Worm (Caenorhabditis elegans) whole organism, young adult: ENCODE measurements around the gene C39E9.12.
A peak's percentile ranks its signal among the peaks of the same experiment; 100 is the strongest.

Source experiments
- B0019.2 ChIP-seq: fragments of 200-800 bp; sonication (Bioruptor generic); conservative IDR thresholded peaks from 2 replicates; pipeline ENCODE4 v1.3.6; 2022; ENCODE audit warnings: missing genetic modification reagents, missing genetic modification characterization, missing compliant biosample characterization
- B0336.3 ChIP-seq: fragments of 200-800 bp; sonication (Bioruptor generic); IDR thresholded peaks from 2 replicates; pipeline ENCODE4 v1.3.6; 2022; ENCODE audit warnings: missing genetic modification characterization, missing compliant biosample characterization
- C17E4.6 ChIP-seq: fragments of 200-800 bp; sonication (Bioruptor generic); IDR thresholded peaks from 2 replicates; pipeline ENCODE4 v1.3.6; 2022; ENCODE audit warnings: missing genetic modification reagents, missing genetic modification characterization, missing compliant biosample characterization
- F52B5.7 ChIP-seq: sonication (generic microtip); optimal IDR thresholded peaks from 2 replicates; lab custom pipeline; 2016; ENCODE audit warnings: mild to moderate bottlenecking, missing genetic modification characterization, missing compliant biosample characterization
- F57A8.1 ChIP-seq: fragments of 200-800 bp; sonication (Bioruptor generic); optimal IDR thresholded peaks from 2 replicates; lab custom pipeline; 2018; ENCODE audit warnings: mild to moderate bottlenecking, missing genetic modification characterization, moderate library complexity, missing compliant biosample characterization
- K11D2.4 ChIP-seq: fragments of 200-800 bp; sonication (Bioruptor generic); IDR thresholded peaks from 2 replicates; pipeline ENCODE4 v1.3.6; 2022; ENCODE audit warnings: missing genetic modification reagents, missing genetic modification characterization, missing compliant biosample characterization
- T26A5.8 ChIP-seq: sonication (generic microtip); optimal IDR thresholded peaks from 2 replicates; lab custom pipeline; 2016; ENCODE audit warnings: missing genetic modification characterization, missing compliant biosample characterization
- Y79H2A.3 ChIP-seq: fragments of 200-800 bp; sonication (Bioruptor generic); conservative IDR thresholded peaks from 2 replicates; pipeline ENCODE4 v1.3.6; 2022; ENCODE audit warnings: missing genetic modification reagents, missing genetic modification characterization, missing compliant biosample characterization
- Y95B8A.8 ChIP-seq: fragments of 200-800 bp; sonication (Bioruptor generic); IDR thresholded peaks from 2 replicates; pipeline ENCODE4 v1.3.6; 2022; ENCODE audit warnings: missing genetic modification reagents, missing genetic modification characterization, missing compliant biosample characterization
- ZK185.1 ChIP-seq: sonication (generic microtip); optimal IDR thresholded peaks from 2 replicates; lab custom pipeline; 2016; ENCODE audit warnings: mild to moderate bottlenecking, missing genetic modification characterization, missing compliant biosample characterization; ENCODE audit not compliant: poor library complexity, severe bottlenecking
- aptf-2 ChIP-seq: fragments of 200-800 bp; sonication (Bioruptor generic); conservative IDR thresholded peaks from 2 replicates; pipeline ENCODE4 v1.3.6; 2022; ENCODE audit warnings: missing genetic modification reagents, missing genetic modification characterization, missing compliant biosample characterization
- athp-1 ChIP-seq: sonication (generic microtip); optimal IDR thresholded peaks from 2 replicates; lab custom pipeline; 2017; ENCODE audit warnings: mild to moderate bottlenecking, missing genetic modification characterization, missing compliant biosample characterization
- cebp-1 ChIP-seq, 2 experiments: fragments of 200-800 bp in 1 of 2; sonication (Bioruptor generic) in 1 of 2; sonication (generic microtip) in 1 of 2; IDR thresholded peaks in 1 of 2; optimal IDR thresholded peaks in 1 of 2; 2 replicates each; pipeline versions ENCODE4 v1.3.6 to Lab custom; 2017 to 2022; ENCODE audit warnings: missing compliant biosample characterization in 2 of 2, missing genetic modification characterization in 2 of 2, mild to moderate bottlenecking in 1 of 2, missing genetic modification reagents in 1 of 2, moderate library complexity in 1 of 2
- cebp-2 ChIP-seq: fragments of 200-800 bp; sonication (Bioruptor generic); IDR thresholded peaks from 2 replicates; pipeline ENCODE4 v1.3.6; 2022; ENCODE audit warnings: missing genetic modification characterization, missing compliant biosample characterization
- ceh-27 ChIP-seq: fragments of 200-800 bp; sonication (Bioruptor generic); optimal IDR thresholded peaks from 2 replicates; lab custom pipeline; 2018; ENCODE audit warnings: mild to moderate bottlenecking, missing genetic modification characterization, moderate library complexity, missing compliant biosample characterization
- ceh-79 ChIP-seq: sonication (generic microtip); optimal IDR thresholded peaks from 2 replicates; lab custom pipeline; 2017; ENCODE audit warnings: mild to moderate bottlenecking, missing genetic modification characterization, missing compliant biosample characterization
- chd-7 ChIP-seq: sonication (generic microtip); optimal IDR thresholded peaks from 2 replicates; lab custom pipeline; 2016; ENCODE audit warnings: mild to moderate bottlenecking, missing genetic modification characterization, moderate library complexity, missing compliant biosample characterization
- die-1 ChIP-seq: sonication (generic microtip); optimal IDR thresholded peaks from 2 replicates; lab custom pipeline; 2016; ENCODE audit warnings: missing genotype, mild to moderate bottlenecking, missing genetic modification characterization, missing compliant biosample characterization
- dpff-1 ChIP-seq: sonication (generic microtip); optimal IDR thresholded peaks from 2 replicates; lab custom pipeline; 2017; ENCODE audit warnings: mild to moderate bottlenecking, missing genetic modification characterization, missing compliant biosample characterization
- ekl-4 ChIP-seq: fragments of 200-800 bp; sonication (Bioruptor generic); IDR thresholded peaks from 2 replicates; pipeline ENCODE4 v1.3.6; 2022; ENCODE audit warnings: missing genetic modification reagents, missing genetic modification characterization, missing compliant biosample characterization
- ets-4 ChIP-seq: fragments of 200-800 bp; sonication (Bioruptor generic); optimal IDR thresholded peaks from 2 replicates; lab custom pipeline; 2018; ENCODE audit warnings: mild to moderate bottlenecking, missing genetic modification characterization, missing compliant biosample characterization
- him-1 ChIP-seq: sonication (generic microtip); optimal IDR thresholded peaks from 2 replicates; lab custom pipeline; 2016; ENCODE audit warnings: missing genotype, missing genetic modification reagents, missing genetic modification characterization, missing compliant biosample characterization
- hlh-26 ChIP-seq: fragments of 200-800 bp; sonication (Bioruptor generic); conservative IDR thresholded peaks from 2 replicates; pipeline ENCODE4 v1.3.6; 2022; ENCODE audit warnings: missing genetic modification reagents, missing genetic modification characterization, missing compliant biosample characterization
- hmg-1.2 ChIP-seq: fragments of 200-800 bp; sonication (Bioruptor generic); IDR thresholded peaks from 2 replicates; pipeline ENCODE4 v1.3.6; 2022; ENCODE audit warnings: missing genetic modification reagents, missing genetic modification characterization, missing compliant biosample characterization
- hrde-1 ChIP-seq: sonication (generic microtip); optimal IDR thresholded peaks from 2 replicates; lab custom pipeline; 2016; ENCODE audit warnings: missing genetic modification characterization, mild to moderate bottlenecking, missing compliant biosample characterization, moderate library complexity, missing genotype, missing genetic modification reagents, borderline replicate concordance
- lin-35 ChIP-seq, 3 experiments: fragments of 150-350 bp in 2 of 3; sonication (generic microtip) in 1 of 3; optimal IDR thresholded peaks; 2 replicates each; lab custom pipeline; 2014 to 2018; ENCODE audit warnings: missing biosample characterization in 3 of 3, missing genetic modification characterization in 3 of 3, missing genetic modification reagents in 3 of 3
- lin-40 ChIP-seq: sonication (generic microtip); optimal IDR thresholded peaks from 2 replicates; lab custom pipeline; 2016; ENCODE audit warnings: missing genetic modification characterization, mild to moderate bottlenecking, missing compliant biosample characterization, missing genotype, missing genetic modification reagents
- lsy-27 ChIP-seq: sonication (generic microtip); optimal IDR thresholded peaks from 2 replicates; lab custom pipeline; 2017; ENCODE audit warnings: missing genetic modification characterization, mild to moderate bottlenecking, missing compliant biosample characterization, antibody characterized with exemption, missing genotype, borderline replicate concordance; ENCODE audit not compliant: insufficient read depth
- madf-6 ChIP-seq: fragments of 200-800 bp; sonication (Bioruptor generic); IDR thresholded peaks from 2 replicates; pipeline ENCODE4 v1.3.6; 2022; ENCODE audit warnings: missing genetic modification reagents, missing genetic modification characterization, missing compliant biosample characterization
- mes-4 ChIP-seq: sonication (generic microtip); optimal IDR thresholded peaks from 2 replicates; lab custom pipeline; 2016; ENCODE audit warnings: missing genotype, missing genetic modification characterization, missing compliant biosample characterization
- nfya-1 ChIP-seq: sonication (generic microtip); optimal IDR thresholded peaks from 2 replicates; lab custom pipeline; 2017; ENCODE audit warnings: antibody characterized with exemption, missing compliant biosample characterization, missing genetic modification characterization, borderline replicate concordance; ENCODE audit not compliant: insufficient read depth
- repo-1 ChIP-seq: sonication (generic microtip); optimal IDR thresholded peaks from 2 replicates; lab custom pipeline; 2017; ENCODE audit warnings: mild to moderate bottlenecking, missing genetic modification characterization, missing compliant biosample characterization
- rpc-1 ChIP-seq, 2 experiments: fragments of 150-350 bp in 1 of 2; sonication (generic microtip) in 1 of 2; optimal IDR thresholded peaks; 2 replicates each; lab custom pipeline; 2014 to 2018; ENCODE audit warnings: missing biosample characterization in 1 of 2, missing genetic modification characterization in 1 of 2, missing genetic modification reagents in 1 of 2, missing genotype in 1 of 2
- sea-2 ChIP-seq: fragments of 200-800 bp; sonication (Bioruptor generic); IDR thresholded peaks from 2 replicates; pipeline ENCODE4 v1.3.6; 2022; ENCODE audit warnings: missing genetic modification characterization, missing compliant biosample characterization
- snpc-4 ChIP-seq, 5 experiments: fragments of 150-350 bp in 1 of 5; sonication (generic microtip) in 4 of 5; optimal IDR thresholded peaks; 2 replicates each; lab custom pipeline; 2014 to 2018; ENCODE audit warnings: missing genetic modification characterization in 5 of 5, missing biosample characterization in 3 of 5, antibody characterized with exemption in 2 of 5, mild to moderate bottlenecking in 2 of 5, missing compliant biosample characterization in 2 of 5, missing genotype in 2 of 5, moderate library complexity in 2 of 5, missing genetic modification reagents in 1 of 5
- somi-1 ChIP-seq: fragments of 200-800 bp; sonication (Bioruptor generic); optimal IDR thresholded peaks from 2 replicates; lab custom pipeline; 2018; ENCODE audit warnings: mild to moderate bottlenecking, missing genetic modification characterization, missing compliant biosample characterization
- tlf-1 ChIP-seq: fragments of 200-800 bp; sonication (Bioruptor generic); optimal IDR thresholded peaks from 2 replicates; lab custom pipeline; 2018; ENCODE audit warnings: mild to moderate bottlenecking, missing genetic modification characterization, missing compliant biosample characterization
- zim-3 ChIP-seq: sonication (generic microtip); optimal IDR thresholded peaks from 2 replicates; lab custom pipeline; 2017; ENCODE audit warnings: mild to moderate bottlenecking, missing genetic modification characterization, moderate library complexity, missing compliant biosample characterization
- ztf-26 ChIP-seq: sonication (generic microtip); optimal IDR thresholded peaks from 2 replicates; lab custom pipeline; 2017; ENCODE audit warnings: missing genetic modification characterization, missing compliant biosample characterization
- ztf-3 ChIP-seq: fragments of 200-800 bp; sonication (Bioruptor generic); optimal IDR thresholded peaks from 2 replicates; lab custom pipeline; 2018; ENCODE audit warnings: mild to moderate bottlenecking, missing genetic modification characterization, missing compliant biosample characterization

The C39E9.12 gene

DNA sequence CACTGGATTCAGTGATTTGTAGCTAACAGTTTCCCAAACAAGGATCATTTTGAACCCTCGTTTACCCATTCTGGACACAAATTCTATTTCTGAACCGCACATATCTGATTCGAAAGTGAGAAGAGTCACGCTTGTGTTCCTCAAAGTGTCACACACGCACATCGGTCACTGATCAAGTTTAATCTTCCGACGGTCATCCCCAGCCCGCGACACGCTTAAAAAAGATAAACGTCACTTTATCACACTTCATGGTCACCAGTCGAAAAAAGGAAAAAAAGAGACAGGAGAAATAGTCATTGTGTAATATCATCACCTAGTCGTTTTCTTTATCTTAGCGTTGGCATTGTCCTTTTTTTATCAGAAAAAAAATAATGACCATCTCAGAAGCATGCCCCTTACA, 16.1 kb upstream of the C39E9.12 start:
- TF ChIP-seq chd-7 (tag; lab: Kevin White, UChicago), result peak; percentile 33
- TF ChIP-seq K11D2.4 (GFP tag; lab: Robert Waterston, UW), result 0 out of 2 replicates have a peak, but pooled peaks have one; percentile 30
- TF ChIP-seq dpff-1 (tag; lab: Kevin White, UChicago), result no peak
- no peak for TF ChIP-seq Y95B8A.8 (GFP tag; lab: Robert Waterston, UW)
- TF ChIP-seq ceh-79, result no peak
- peak; percentile 63 for TF ChIP-seq die-1 (tag; lab: Kevin White, UChicago)
- peak; percentile 17 for TF ChIP-seq somi-1 (GFP tag; lab: Kevin White, UChicago)
- TF ChIP-seq lin-40 (tag; lab: Kevin White, UChicago), result peak; percentile 17
- TF ChIP-seq ztf-26, result peak; percentile 78
- no peak for TF ChIP-seq sea-2 (GFP tag; lab: Robert Waterston, UW)
- no peak for TF ChIP-seq ZK185.1 (tag; lab: Kevin White, UChicago)

DNA sequence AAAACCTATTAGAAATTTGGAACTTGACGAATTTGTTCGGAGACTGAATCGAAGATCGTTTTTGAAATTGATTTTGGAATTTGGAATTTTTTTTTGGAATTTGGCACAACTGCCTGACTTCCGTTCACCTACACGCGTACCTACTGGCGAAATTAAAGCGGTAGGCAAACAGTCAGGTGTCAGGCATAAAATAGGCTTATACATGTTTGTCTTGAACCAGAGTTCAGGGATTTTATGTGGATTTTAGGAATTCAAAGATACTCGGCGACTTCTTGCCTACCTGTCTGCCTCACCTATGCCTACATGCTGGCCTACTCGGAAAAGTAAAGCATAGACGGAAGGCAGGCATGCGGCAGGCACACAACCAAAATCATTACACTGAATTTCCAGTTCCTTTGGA, 15.5 kb upstream of the C39E9.12 start:
- no peak for TF ChIP-seq zim-3 (tag; lab: Kevin White, UChicago)
- no peak for TF ChIP-seq him-1
- no peak for TF ChIP-seq madf-6 (GFP tag; lab: Robert Waterston, UW)
- TF ChIP-seq snpc-4 (GFP tag; optimal IDR thresholded peaks at IDR 0.05; lab: Kevin White, UChicago), result no peak
- TF ChIP-seq snpc-4 (tag; optimal IDR thresholded peaks at IDR 0.05; lab: Kevin White, UChicago), result no peak
- no peak for TF ChIP-seq athp-1 (tag; lab: Kevin White, UChicago)
- TF ChIP-seq lsy-27 (tag; lab: Kevin White, UChicago), result no peak
- no peak for TF ChIP-seq ceh-79
- TF ChIP-seq rpc-1 (optimal IDR thresholded peaks at IDR 0.05; lab: Kevin White, UChicago), result no peak
- TF ChIP-seq rpc-1 (tag; optimal IDR thresholded peaks at IDR 0.05; lab: Kevin White, UChicago), result no peak
- no peak for TF ChIP-seq ets-4
- TF ChIP-seq Y79H2A.3 (GFP tag; lab: Robert Waterston, UW), result no peak
- TF ChIP-seq hrde-1 (tag; lab: Kevin White, UChicago), result no peak
- no peak for TF ChIP-seq ztf-26
- TF ChIP-seq F57A8.1 (GFP tag; lab: Kevin White, UChicago), result no peak
- TF ChIP-seq C17E4.6 (GFP tag; lab: Robert Waterston, UW), result no peak
- no peak for TF ChIP-seq B0019.2 (GFP tag; lab: Robert Waterston, UW)
- TF ChIP-seq B0336.3, result no peak
- TF ChIP-seq tlf-1 (GFP tag; lab: Kevin White, UChicago), result no peak
- no peak for TF ChIP-seq hmg-1.2 (GFP tag; lab: Robert Waterston, UW)
- TF ChIP-seq repo-1 (tag; lab: Kevin White, UChicago), result no peak
- TF ChIP-seq, all 124 proteins: peak for 0

DNA sequence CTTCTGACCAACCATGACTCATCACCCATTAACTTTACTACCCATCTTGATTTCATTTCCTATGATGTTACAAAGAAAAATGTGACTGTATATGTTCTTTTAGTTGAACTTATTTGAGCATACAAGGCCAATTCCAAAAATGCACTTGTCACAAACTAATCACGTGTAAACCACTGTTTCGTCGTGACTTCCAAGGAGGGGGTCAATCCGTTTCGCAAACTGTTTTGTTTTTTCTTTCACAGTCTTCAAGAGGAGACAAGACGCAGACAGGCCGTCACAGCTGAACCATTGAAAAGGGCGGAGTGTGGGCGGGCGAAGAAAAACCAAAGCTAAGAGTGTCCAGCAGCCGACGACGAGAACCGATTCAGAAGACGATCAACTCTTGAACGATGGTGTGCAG, 14.7 kb upstream of the C39E9.12 start, which contains the start of gene C39E9.8:
Gene C39E9.8 (plus strand): TSS at position 328 of the 400 bp plus-strand sequence.
- TF ChIP-seq cebp-2 (GFP tag; lab: Robert Waterston, UW) (0 out of 2 replicates have a peak, but pooled peaks have one; percentile 38), ztf-26 (peak; percentile 38), rpc-1 (optimal IDR thresholded peaks at IDR 0.05; lab: Kevin White, UChicago) (no peak), rpc-1 (tag; optimal IDR thresholded peaks at IDR 0.05; lab: Kevin White, UChicago) (no peak), ceh-27 (GFP tag; lab: Kevin White, UChicago) (peak; percentile 36), cebp-1 (GFP tag; IDR thresholded peaks at IDR 0.05; lab: Robert Waterston, UW) (no peak), cebp-1 (tag; optimal IDR thresholded peaks at IDR 0.05; lab: Kevin White, UChicago) (peak; percentile 24)

DNA sequence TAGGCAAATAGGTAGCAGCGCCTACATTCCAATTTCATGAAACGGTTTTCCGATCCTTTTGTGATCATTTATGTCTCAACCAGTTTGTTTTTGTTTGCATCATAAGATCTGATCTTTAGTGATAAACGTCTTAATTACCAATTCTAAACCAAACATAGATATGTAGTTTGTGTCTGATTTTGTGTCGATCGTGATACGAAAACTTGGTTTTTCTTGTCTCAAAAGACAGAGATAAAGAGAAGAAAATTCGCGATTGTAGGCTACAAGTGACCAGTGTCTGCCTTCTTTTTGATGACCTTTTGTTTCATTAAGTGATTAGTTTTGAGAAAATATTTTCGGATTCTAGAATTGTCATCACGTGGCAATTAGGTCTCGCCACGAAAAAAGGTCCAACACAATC, 13.6 kb upstream of the C39E9.12 start:
- TF ChIP-seq F52B5.7 (tag; lab: Kevin White, UChicago), result no peak
- TF ChIP-seq mes-4, result no peak
- TF ChIP-seq T26A5.8 (tag; lab: Kevin White, UChicago), result no peak
- no peak for TF ChIP-seq ztf-3 (GFP tag; lab: Kevin White, UChicago)
- TF ChIP-seq hlh-26 (GFP tag; lab: Robert Waterston, UW), result no peak
- TF ChIP-seq C17E4.6 (GFP tag; lab: Robert Waterston, UW), result no peak
- TF ChIP-seq cebp-1 (GFP tag; IDR thresholded peaks at IDR 0.05; lab: Robert Waterston, UW), result no peak
- no peak for TF ChIP-seq cebp-1 (tag; optimal IDR thresholded peaks at IDR 0.05; lab: Kevin White, UChicago)
- TF ChIP-seq lin-35 (GFP tag; optimal IDR thresholded peaks at IDR 0.05; lab: Kevin White, UChicago), result no peak
- TF ChIP-seq nfya-1 (tag; lab: Kevin White, UChicago), result no peak
- TF ChIP-seq aptf-2 (GFP tag; lab: Robert Waterston, UW), result no peak
- no peak for TF ChIP-seq ekl-4
